Comparison of ENCODE assay signal across 1 fruit fly cellular context in the genomic region with DNA sequence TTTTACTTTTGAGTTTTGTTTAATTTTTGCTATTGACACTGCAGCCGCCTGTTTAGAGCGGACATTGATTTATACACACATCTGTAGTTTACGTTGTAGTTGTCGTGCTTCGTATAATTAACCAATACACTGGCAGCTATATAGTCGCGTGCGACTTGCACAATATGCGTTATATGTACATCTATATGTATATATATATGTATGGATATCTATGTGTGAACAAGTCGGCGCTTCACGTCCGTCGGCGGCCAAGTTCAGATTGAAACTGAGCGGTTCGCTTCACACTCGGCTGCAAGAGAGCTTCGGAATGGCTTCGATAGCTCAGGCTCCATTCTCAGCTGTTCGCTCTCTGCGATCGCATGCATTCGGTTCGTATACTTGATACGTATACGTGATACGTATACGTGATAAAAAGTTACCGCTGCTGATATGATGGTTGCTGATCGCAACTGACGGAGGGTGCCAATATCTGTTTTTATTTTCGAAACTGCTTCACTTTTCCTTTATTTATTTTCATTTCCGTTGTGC.
A peak's percentile ranks its signal among the peaks of the same experiment; 100 is the strongest.
TF ChIP-seq lines count a peak whose summit lies in the region.

No protein-coding gene starts in this region.

TF ChIP-seq in whole organism, embryonic, 481 proteins besides CTCF, POLR2A, EP300 and RAD21 (continued from another document):
- TF ChIP-seq tgo (GFP tag; IDR thresholded peaks at IDR 0.05; lab: Robert Waterston, UW) (0 out of 3 replicates have a peak, but pooled peaks have one; percentile 24), Hr39 (optimal IDR thresholded peaks at IDR 0.05; lab: Kevin White, UChicago) (no peak), ind (GFP tag; optimal IDR thresholded peaks at IDR 0.05; lab: Kevin White, UChicago) (no peak), Sox102F (GFP tag; optimal IDR thresholded peaks at IDR 0.05; lab: Kevin White, UChicago) (peak; percentile 6), Hr78 (GFP tag; optimal IDR thresholded peaks at IDR 0.05; lab: Kevin White, UChicago) (peak in 1 of 2 experiments; percentile 24), yki (optimal IDR thresholded peaks at IDR 0.05; lab: Kevin White, UChicago) (no peak), odd (GFP tag; optimal IDR thresholded peaks at IDR 0.05; lab: Kevin White, UChicago) (peak; percentile 4), corto (GFP tag; optimal IDR thresholded peaks at IDR 0.05; lab: Kevin White, UChicago) (peak; percentile 12), CG7928 (GFP tag; optimal IDR thresholded peaks at IDR 0.05; lab: Kevin White, UChicago) (peak; percentile 4), CG12659 (GFP tag; optimal IDR thresholded peaks at IDR 0.05; lab: Kevin White, UChicago) (peak; percentile 28), Gsc (GFP tag; IDR thresholded peaks at IDR 0.05; lab: Robert Waterston, UW) (no peak), HmgD (GFP tag; optimal IDR thresholded peaks at IDR 0.05; lab: Kevin White, UChicago) (no peak), Sry-δ (GFP tag; optimal IDR thresholded peaks at IDR 0.05; lab: Kevin White, UChicago) (no peak), gem (tag; optimal IDR thresholded peaks at IDR 0.05; lab: Kevin White, UChicago) (peak; percentile 7), lbe (GFP tag; optimal IDR thresholded peaks at IDR 0.05; lab: Kevin White, UChicago) (peak; percentile 42), PHDP (tag; optimal IDR thresholded peaks at IDR 0.05; lab: Kevin White, UChicago) (peak; percentile 21), ap (GFP tag; IDR thresholded peaks at IDR 0.05; lab: Robert Waterston, UW) (no peak), CG18764 (GFP tag; optimal IDR thresholded peaks at IDR 0.05; lab: Kevin White, UChicago) (no peak), Blimp-1 (GFP tag; optimal IDR thresholded peaks at IDR 0.05; lab: Kevin White, UChicago) (peak; percentile 7), stwl (tag; optimal IDR thresholded peaks at IDR 0.05; lab: Kevin White, UChicago) (no peak), bbx (GFP tag; IDR thresholded peaks at IDR 0.05; lab: Robert Waterston, UW; ENCODE audit: partially characterized antibody) (peak; percentile 52; the same call in 1 of the 2 replicates), CG17328 (GFP tag; IDR thresholded peaks at IDR 0.05; lab: Robert Waterston, UW) (no peak), CG6689 (GFP tag; IDR thresholded peaks at IDR 0.05; lab: Robert Waterston, UW) (0 out of 2 replicates have a peak, but pooled peaks have one; percentile 17), Dad (GFP tag; optimal IDR thresholded peaks at IDR 0.05; lab: Kevin White, UChicago) (no peak), nmo (GFP tag; optimal IDR thresholded peaks at IDR 0.05; lab: Kevin White, UChicago) (no peak), CG4707 (GFP tag; optimal IDR thresholded peaks at IDR 0.05; lab: Kevin White, UChicago) (no peak), cato (GFP tag; optimal IDR thresholded peaks at IDR 0.05; lab: Kevin White, UChicago; ENCODE audit: borderline replicate concordance) (no peak), CG13424 (tag; optimal IDR thresholded peaks at IDR 0.05; lab: Kevin White, UChicago) (peak; percentile 3), slbo (GFP tag; IDR thresholded peaks at IDR 0.05; lab: Robert Waterston, UW) (peak; percentile 20; the same call in 1 of the 2 replicates), da (GFP tag; optimal IDR thresholded peaks at IDR 0.05; lab: Kevin White, UChicago) (no peak), bsh (GFP tag; optimal IDR thresholded peaks at IDR 0.05; lab: Kevin White, UChicago) (no peak), CG6272 (GFP tag; IDR thresholded peaks at IDR 0.05; lab: Robert Waterston, UW) (no peak), CG14441 (GFP tag; IDR thresholded peaks at IDR 0.05; lab: Robert Waterston, UW) (0 out of 2 replicates have a peak, but pooled peaks have one; percentile 28), CG9437 (GFP tag; optimal IDR thresholded peaks at IDR 0.05; lab: Kevin White, UChicago) (peak; percentile 89), Hr3 (GFP tag; optimal IDR thresholded peaks at IDR 0.05; lab: Kevin White, UChicago) (no peak), grn (GFP tag; optimal IDR thresholded peaks at IDR 0.05; lab: Kevin White, UChicago) (peak; percentile 21), Dll (GFP tag; IDR thresholded peaks at IDR 0.05; lab: Robert Waterston, UW; ENCODE audit: partially characterized antibody) (0 out of 4 replicates have a peak, but pooled peaks have one; percentile 31), CG12236 (GFP tag; optimal IDR thresholded peaks at IDR 0.05; lab: Kevin White, UChicago) (no peak), CG15601 (tag; optimal IDR thresholded peaks at IDR 0.05; lab: Kevin White, UChicago) (no peak), ftz-f1 (GFP tag; optimal IDR thresholded peaks at IDR 0.05; lab: Kevin White, UChicago) (peak; percentile 44), sd (tag; optimal IDR thresholded peaks at IDR 0.05; lab: Kevin White, UChicago) (peak; percentile 10), ara (GFP tag; IDR thresholded peaks at IDR 0.05; lab: Robert Waterston, UW) (no peak), Gug (GFP tag; IDR thresholded peaks at IDR 0.05; lab: Robert Waterston, UW) (no peak), Xrp1 (GFP tag; IDR thresholded peaks at IDR 0.05; lab: Robert Waterston, UW) (peak; percentile 27; the same call in 1 of the 2 replicates), mirr (GFP tag; optimal IDR thresholded peaks at IDR 0.05; lab: Kevin White, UChicago) (peak; percentile 18), CG12769 (tag; optimal IDR thresholded peaks at IDR 0.05; lab: Kevin White, UChicago) (peak; percentile 24), mld (GFP tag; IDR thresholded peaks at IDR 0.05; lab: Robert Waterston, UW; ENCODE audit: partially characterized antibody) (0 out of 3 replicates have a peak, but pooled peaks have one; percentile 26), CG9932 (GFP tag; IDR thresholded peaks at IDR 0.05; lab: Robert Waterston, UW) (no peak), CG7372 (GFP tag; IDR thresholded peaks at IDR 0.05; lab: Robert Waterston, UW) (peak; percentile 90), rib (GFP tag; IDR thresholded peaks at IDR 0.05; lab: Robert Waterston, UW) (no peak), sug (tag; optimal IDR thresholded peaks at IDR 0.05; lab: Kevin White, UChicago) (peak; percentile 29), CG32532 (GFP tag; IDR thresholded peaks at IDR 0.05; lab: Robert Waterston, UW) (peak; percentile 19; the same call in 1 of the 2 replicates), fd102C (GFP tag; optimal IDR thresholded peaks at IDR 0.05; lab: Kevin White, UChicago) (no peak), Dp (GFP tag; optimal IDR thresholded peaks at IDR 0.05; lab: Kevin White, UChicago) (no peak), CG8290 (GFP tag; optimal IDR thresholded peaks at IDR 0.05; lab: Kevin White, UChicago) (no peak), CG8290 (tag; optimal IDR thresholded peaks at IDR 0.05; lab: Kevin White, UChicago) (peak in 1 of 2 experiments; percentile 49), z (GFP tag; IDR thresholded peaks at IDR 0.05; lab: Robert Waterston, UW) (peak; percentile 33; the same call in 1 of the 3 replicates), crc (GFP tag; optimal IDR thresholded peaks at IDR 0.05; lab: Kevin White, UChicago) (no peak), CG17186 (GFP tag; optimal IDR thresholded peaks at IDR 0.05; lab: Kevin White, UChicago) (no peak), Lhr (GFP tag; optimal IDR thresholded peaks at IDR 0.05; lab: Kevin White, UChicago) (no peak), CG1832 (GFP tag; optimal IDR thresholded peaks at IDR 0.05; lab: Kevin White, UChicago) (no peak), stc (GFP tag; IDR thresholded peaks at IDR 0.05; lab: Robert Waterston, UW) (no peak), Nf-YC (tag; optimal IDR thresholded peaks at IDR 0.05; lab: Kevin White, UChicago) (no peak), CG8924 (tag; optimal IDR thresholded peaks at IDR 0.05; lab: Kevin White, UChicago) (peak; percentile 33), fru (optimal IDR thresholded peaks at IDR 0.05; lab: Kevin White, UChicago) (no peak), CrebB (tag; optimal IDR thresholded peaks at IDR 0.05; lab: Kevin White, UChicago) (no peak), dpn (GFP tag; optimal IDR thresholded peaks at IDR 0.05; lab: Kevin White, UChicago) (no peak), cg (GFP tag; optimal IDR thresholded peaks at IDR 0.05; lab: Kevin White, UChicago) (peak; percentile 71), CG13775 (GFP tag; optimal IDR thresholded peaks at IDR 0.05; lab: Kevin White, UChicago) (no peak), H2.0 (GFP tag; IDR thresholded peaks at IDR 0.05; lab: Robert Waterston, UW) (no peak), CG11696 (GFP tag; IDR thresholded peaks at IDR 0.05; lab: Robert Waterston, UW) (no peak), gfzf (GFP tag; optimal IDR thresholded peaks at IDR 0.05; lab: Kevin White, UChicago) (no peak), Med (GFP tag; lab: Kevin White, UChicago) (peak; percentile 76), CG34224 (GFP tag; IDR thresholded peaks at IDR 0.05; lab: Robert Waterston, UW; ENCODE audit: partially characterized antibody) (no peak), ci (GFP tag; IDR thresholded peaks at IDR 0.05; lab: Robert Waterston, UW) (peak; percentile 20; the same call in 1 of the 3 replicates), Rfx (GFP tag; IDR thresholded peaks at IDR 0.05; lab: Robert Waterston, UW) (0 out of 2 replicates have a peak, but pooled peaks have one; percentile 15), CG7987 (GFP tag; optimal IDR thresholded peaks at IDR 0.05; lab: Kevin White, UChicago) (peak; percentile 19), gcm (GFP tag; optimal IDR thresholded peaks at IDR 0.05; lab: Kevin White, UChicago) (no peak), Trl (optimal IDR thresholded peaks at IDR 0.05; lab: Kevin White, UChicago) (peak; percentile 52 to 66), Trl (GFP tag; optimal IDR thresholded peaks at IDR 0.05; lab: Kevin White, UChicago) (no peak), CG2678 (tag; optimal IDR thresholded peaks at IDR 0.05; lab: Kevin White, UChicago) (peak; percentile 19), CG12942 (GFP tag; optimal IDR thresholded peaks at IDR 0.05; lab: Kevin White, UChicago) (no peak), Lim3 (GFP tag; IDR thresholded peaks at IDR 0.05; lab: Robert Waterston, UW) (no peak), CG12219 (GFP tag; optimal IDR thresholded peaks at IDR 0.05; lab: Kevin White, UChicago) (peak; percentile 21), CG10565 (GFP tag; optimal IDR thresholded peaks at IDR 0.05; lab: Kevin White, UChicago) (no peak), so (GFP tag; IDR thresholded peaks at IDR 0.05; lab: Robert Waterston, UW) (peak; percentile 24; the same call in 1 of the 3 replicates), nau (GFP tag; optimal IDR thresholded peaks at IDR 0.05; lab: Kevin White, UChicago) (peak; percentile 7), CG12155 (GFP tag; optimal IDR thresholded peaks at IDR 0.05; lab: Kevin White, UChicago) (no peak), pros (GFP tag; optimal IDR thresholded peaks at IDR 0.05; lab: Kevin White, UChicago) (no peak), lab (GFP tag; optimal IDR thresholded peaks at IDR 0.05; lab: Kevin White, UChicago) (peak; percentile 35), Fer1 (GFP tag; optimal IDR thresholded peaks at IDR 0.05; lab: Kevin White, UChicago) (peak; percentile 22), CkIIα-i1 (GFP tag; IDR thresholded peaks at IDR 0.05; lab: Robert Waterston, UW) (no peak), Bteb2 (GFP tag; optimal IDR thresholded peaks at IDR 0.05; lab: Kevin White, UChicago) (no peak), Adf1 (GFP tag; IDR thresholded peaks at IDR 0.05; lab: Robert Waterston, UW) (peak; percentile 33; the same call in 1 of the 2 replicates), CG11504 (tag; optimal IDR thresholded peaks at IDR 0.05; lab: Kevin White, UChicago) (peak; percentile 22), CG11247 (GFP tag; IDR thresholded peaks at IDR 0.05; lab: Robert Waterston, UW) (peak; percentile 39; the same call in 1 of the 2 replicates), CG7839 (tag; optimal IDR thresholded peaks at IDR 0.05; lab: Kevin White, UChicago) (no peak), CG13296 (GFP tag; optimal IDR thresholded peaks at IDR 0.05; lab: Kevin White, UChicago) (peak; percentile 45), Dbx (GFP tag; IDR thresholded peaks at IDR 0.05; lab: Robert Waterston, UW) (0 out of 3 replicates have a peak, but pooled peaks have one; percentile 43), CG3995 (GFP tag; optimal IDR thresholded peaks at IDR 0.05; lab: Kevin White, UChicago) (no peak), CG1024 (GFP tag; IDR thresholded peaks at IDR 0.05; lab: Robert Waterston, UW) (0 out of 2 replicates have a peak, but pooled peaks have one; percentile 35), sob (GFP tag; IDR thresholded peaks at IDR 0.05; lab: Robert Waterston, UW) (peak; percentile 43; the same call in 1 of the 2 replicates)
TF ChIP-seq in whole organism, embryonic: peak in this region for 87.
